Fruit fly (Drosophila melanogaster): ENCODE measurements around the gene Grx1.

Grx1 gene

DNA sequence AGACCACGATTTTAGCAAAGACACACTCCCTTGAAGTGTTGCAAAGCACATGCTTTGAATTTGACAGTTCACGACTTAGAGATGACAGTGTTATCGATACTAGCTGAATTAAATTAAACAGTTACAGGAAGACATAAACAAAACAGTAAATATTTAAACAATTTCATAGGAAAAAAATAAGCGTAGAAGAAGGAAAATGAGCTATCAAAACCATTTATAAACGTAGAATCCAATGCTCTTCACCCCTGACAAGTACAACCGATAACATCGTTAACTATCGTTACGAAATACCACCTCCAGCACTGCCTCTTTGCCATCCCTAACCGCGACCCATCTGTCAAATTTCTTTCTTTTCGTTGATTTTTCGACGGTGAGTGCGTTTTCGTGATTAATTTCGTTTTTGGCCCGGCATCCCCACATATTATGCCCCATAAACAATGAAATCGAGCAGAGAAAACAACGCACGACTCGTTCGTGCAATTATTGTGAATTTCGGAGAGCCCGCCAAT lies 29.8 kb downstream of the Grx1 start, which contains the start of gene RpL26 (continued):
- TF ChIP-seq HHEX (GFP tag; optimal IDR thresholded peaks at IDR 0.05) (peak; percentile 53), vvl (GFP tag; IDR thresholded peaks at IDR 0.05) (peak; percentile 74; the same call in 1 of the 2 replicates), CG17359 (tag; optimal IDR thresholded peaks at IDR 0.05) (peak; percentile 43), shn (GFP tag; optimal IDR thresholded peaks at IDR 0.05) (peak; percentile 91), CG14710 (tag; optimal IDR thresholded peaks at IDR 0.05) (peak; percentile 87), CG17912 (GFP tag; optimal IDR thresholded peaks at IDR 0.05) (peak; percentile 55), Pdp1 (GFP tag; optimal IDR thresholded peaks at IDR 0.05) (peak; percentile 70 to 84), CG2129 (GFP tag; IDR thresholded peaks at IDR 0.05; ENCODE audit: partially characterized antibody) (peak; percentile 98), cas (GFP tag; IDR thresholded peaks at IDR 0.05) (no peak), gcm2 (GFP tag; optimal IDR thresholded peaks at IDR 0.05) (peak; percentile 24), maf-S (GFP tag; optimal IDR thresholded peaks at IDR 0.05) (peak; percentile 86), CG13123 (GFP tag; optimal IDR thresholded peaks at IDR 0.05) (peak; percentile 64), trem (tag; optimal IDR thresholded peaks at IDR 0.05) (peak; percentile 64), yki (optimal IDR thresholded peaks at IDR 0.05) (no peak), fu2 (GFP tag; optimal IDR thresholded peaks at IDR 0.05) (peak; percentile 86), CG4707 (GFP tag; optimal IDR thresholded peaks at IDR 0.05) (no peak), CG10462 (GFP tag; optimal IDR thresholded peaks at IDR 0.05) (peak; percentile 46), hkb (optimal IDR thresholded peaks at IDR 0.05) (peak; percentile 78), hkb (GFP tag; IDR thresholded peaks at IDR 0.05) (peak; percentile 23; the same call in 1 of the 2 replicates), sima (GFP tag; optimal IDR thresholded peaks at IDR 0.05) (peak; percentile 47), tx (GFP tag; optimal IDR thresholded peaks at IDR 0.05) (peak; percentile 85), CG16863 (GFP tag; optimal IDR thresholded peaks at IDR 0.05) (peak; percentile 56), Xrp1 (GFP tag; IDR thresholded peaks at IDR 0.05) (peak; percentile 59), CG6689 (GFP tag; IDR thresholded peaks at IDR 0.05) (peak; percentile 76), CG9437 (GFP tag; optimal IDR thresholded peaks at IDR 0.05) (peak; percentile 77), CG18599 (GFP tag; optimal IDR thresholded peaks at IDR 0.05) (no peak), dmrt99B (tag; optimal IDR thresholded peaks at IDR 0.05) (no peak), CG12659 (GFP tag; optimal IDR thresholded peaks at IDR 0.05) (peak; percentile 89), btn (GFP tag; optimal IDR thresholded peaks at IDR 0.05) (no peak), amos (GFP tag; IDR thresholded peaks at IDR 0.05; ENCODE audit: partially characterized antibody) (peak; percentile 93), Blimp-1 (GFP tag; optimal IDR thresholded peaks at IDR 0.05) (no peak), CG3995 (GFP tag; optimal IDR thresholded peaks at IDR 0.05) (peak; percentile 85), CG15514 (GFP tag; optimal IDR thresholded peaks at IDR 0.05) (peak; percentile 69), fru (optimal IDR thresholded peaks at IDR 0.05) (no peak), lab (GFP tag; optimal IDR thresholded peaks at IDR 0.05) (no peak), ato (GFP tag; IDR thresholded peaks at IDR 0.05; ENCODE audit: partially characterized antibody) (peak; percentile 76), CG42726 (GFP tag; IDR thresholded peaks at IDR 0.05; ENCODE audit: partially characterized antibody) (no peak; the same call in none of the 2 replicates), CG2202 (tag; optimal IDR thresholded peaks at IDR 0.05) (peak; percentile 56), run (tag; optimal IDR thresholded peaks at IDR 0.05) (no peak), jumu (GFP tag; optimal IDR thresholded peaks at IDR 0.05) (peak; percentile 81), CG9876 (GFP tag; optimal IDR thresholded peaks at IDR 0.05) (peak; percentile 81), CG7357 (GFP tag; IDR thresholded peaks at IDR 0.05) (peak; percentile 76), bowl (GFP tag; IDR thresholded peaks at IDR 0.05) (no peak), CG14860 (GFP tag; IDR thresholded peaks at IDR 0.05; ENCODE audit: partially characterized antibody) (peak; percentile 98), Mrtf (GFP tag; IDR thresholded peaks at IDR 0.05) (no peak; the same call in 2 of the 3 replicates), HmgD (GFP tag; optimal IDR thresholded peaks at IDR 0.05) (peak; percentile 72), CG12942 (GFP tag; optimal IDR thresholded peaks at IDR 0.05) (peak; percentile 71), dm (GFP tag; optimal IDR thresholded peaks at IDR 0.05) (peak; percentile 93), odd (GFP tag; optimal IDR thresholded peaks at IDR 0.05) (peak; percentile 60), Fer2 (tag; optimal IDR thresholded peaks at IDR 0.05) (peak; percentile 53), CG11695 (GFP tag; IDR thresholded peaks at IDR 0.05) (peak; percentile 64; the same call in 1 of the 3 replicates)
